Worm (Caenorhabditis elegans) whole organism, L4 larva: ENCODE data around the gene atx-3.

Experiments used
- F10B5.3 ChIP-seq: sonication (generic microtip); optimal IDR thresholded peaks from 2 replicates; lab custom pipeline; 2016; ENCODE audit warnings: mild to moderate bottlenecking, missing genetic modification characterization, missing compliant biosample characterization
- F26F4.8 ChIP-seq: fragments of 200-800 bp; sonication (Bioruptor generic); conservative IDR thresholded peaks from 2 replicates; pipeline ENCODE4 v1.3.6; 2022; ENCODE audit warnings: missing genetic modification characterization, missing compliant biosample characterization
- T20F7.1 ChIP-seq: fragments of 200-800 bp; sonication (Bioruptor generic); optimal IDR thresholded peaks from 2 replicates; lab custom pipeline; 2018; ENCODE audit warnings: mild to moderate bottlenecking, missing genetic modification characterization, missing compliant biosample characterization
- Y5F2A.4 ChIP-seq: fragments of 200-800 bp; sonication (Bioruptor generic); optimal IDR thresholded peaks from 2 replicates; lab custom pipeline; 2018; ENCODE audit warnings: mild to moderate bottlenecking, missing genetic modification characterization, missing compliant biosample characterization
- aha-1 ChIP-seq: fragments of 150-350 bp; peaks from one replicate; lab custom pipeline; 2014; ENCODE audit warnings: missing biosample characterization, missing genetic modification characterization
- ama-1 ChIP-seq: fragments of 150-350 bp; optimal IDR thresholded peaks from 2 replicates; lab custom pipeline; 2014; ENCODE audit warnings: inconsistent platforms, mixed read lengths
- attf-4 ChIP-seq: sonication (generic microtip); optimal IDR thresholded peaks from 3 replicates; lab custom pipeline; 2017; ENCODE audit warnings: missing biosample characterization, missing genetic modification characterization
- ceh-28 ChIP-seq: fragments of 150-350 bp; optimal IDR thresholded peaks from 2 replicates; lab custom pipeline; 2014; ENCODE audit warnings: missing biosample characterization, missing genetic modification reagents, missing genetic modification characterization
- ceh-44 ChIP-seq: fragments of 200-800 bp; sonication (Bioruptor generic); IDR thresholded peaks from 2 replicates; pipeline ENCODE4 v1.3.6; 2022; ENCODE audit warnings: missing genetic modification reagents, missing genetic modification characterization, missing compliant biosample characterization
- ceh-62 ChIP-seq: sonication (generic microtip); optimal IDR thresholded peaks from 2 replicates; lab custom pipeline; 2017; ENCODE audit warnings: missing biosample characterization, missing genetic modification characterization
- cey-2 ChIP-seq: sonication (generic microtip); optimal IDR thresholded peaks from 3 replicates; lab custom pipeline; 2017; ENCODE audit warnings: missing genetic modification characterization, mild to moderate bottlenecking, missing compliant biosample characterization, antibody characterized with exemption, borderline replicate concordance; ENCODE audit not compliant: insufficient read depth
- ctbp-1 ChIP-seq: fragments of 200-800 bp; sonication (Bioruptor generic); IDR thresholded peaks from 2 replicates; pipeline ENCODE4 v1.3.6; 2022; ENCODE audit warnings: missing genetic modification reagents, missing genetic modification characterization, missing compliant biosample characterization
- daf-12 ChIP-seq: fragments of 150-350 bp; optimal IDR thresholded peaks from 2 replicates; lab custom pipeline; 2014; ENCODE audit warnings: missing biosample characterization, missing genetic modification reagents, missing genetic modification characterization
- daf-16 ChIP-seq, 3 experiments: sonication (generic microtip); optimal IDR thresholded peaks; 2 replicates each; lab custom pipeline; 2016 to 2017; ENCODE audit warnings: missing genetic modification characterization in 3 of 3, missing genetic modification reagents in 3 of 3, mild to moderate bottlenecking in 2 of 3, missing compliant biosample characterization in 2 of 3, missing biosample characterization in 1 of 3, moderate library complexity in 1 of 3
- daf-8 ChIP-seq: fragments of 200-800 bp; sonication (Bioruptor generic); IDR thresholded peaks from 2 replicates; pipeline ENCODE4 v1.3.6; 2022; ENCODE audit warnings: missing genetic modification characterization, missing compliant biosample characterization
- dmd-6 ChIP-seq: fragments of 200-800 bp; sonication (Bioruptor generic); IDR thresholded peaks from 2 replicates; pipeline ENCODE4 v1.3.6; 2022; ENCODE audit warnings: missing genetic modification reagents, missing genetic modification characterization, missing compliant biosample characterization
- dmd-8 ChIP-seq: fragments of 200-800 bp; sonication (Bioruptor generic); IDR thresholded peaks from 2 replicates; pipeline ENCODE4 v1.3.6; 2022; ENCODE audit warnings: missing genetic modification characterization, missing compliant biosample characterization
- dmd-9 ChIP-seq: fragments of 200-800 bp; sonication (Bioruptor generic); IDR thresholded peaks from 2 replicates; pipeline ENCODE4 v1.3.6; 2022; ENCODE audit warnings: missing genetic modification reagents, missing genetic modification characterization, missing compliant biosample characterization
- egl-43 ChIP-seq: fragments of 200-800 bp; sonication (Bioruptor generic); IDR thresholded peaks from 2 replicates; pipeline ENCODE4 v1.3.6; 2022; ENCODE audit warnings: missing genetic modification reagents, missing genetic modification characterization, missing compliant biosample characterization
- fos-1 ChIP-seq: fragments of 150-350 bp; optimal IDR thresholded peaks from 2 replicates; lab custom pipeline; 2014; ENCODE audit warnings: missing biosample characterization, missing genetic modification characterization
- hlh-30 ChIP-seq: sonication (generic microtip); optimal IDR thresholded peaks from 2 replicates; lab custom pipeline; 2017; ENCODE audit warnings: antibody characterized with exemption, mild to moderate bottlenecking, missing genetic modification characterization, missing compliant biosample characterization; ENCODE audit not compliant: insufficient read depth
- lim-7 ChIP-seq: fragments of 200-800 bp; sonication (Bioruptor generic); IDR thresholded peaks from 2 replicates; pipeline ENCODE4 v1.3.6; 2022; ENCODE audit warnings: missing genetic modification characterization, missing compliant biosample characterization
- lin-29 ChIP-seq: fragments of 200-800 bp; sonication (Bioruptor generic); IDR thresholded peaks from 2 replicates; pipeline ENCODE4 v1.3.6; 2022; ENCODE audit warnings: missing genetic modification reagents, missing genetic modification characterization, missing compliant biosample characterization
- lsy-2 ChIP-seq, 2 experiments: fragments of 150-350 bp in 1 of 2; sonication (generic microtip) in 1 of 2; optimal IDR thresholded peaks; 2 replicates each; lab custom pipeline; 2014 to 2017; ENCODE audit warnings: missing biosample characterization in 2 of 2, missing genetic modification characterization in 2 of 2
- madf-5 ChIP-seq, 2 experiments: fragments of 200-800 bp; sonication (Bioruptor generic); IDR thresholded peaks; 2 replicates each; pipeline ENCODE4 v1.3.6; 2022; ENCODE audit warnings: missing compliant biosample characterization in 2 of 2, missing genetic modification characterization in 2 of 2
- madf-9 ChIP-seq: fragments of 200-800 bp; sonication (Bioruptor generic); conservative IDR thresholded peaks from 2 replicates; pipeline ENCODE4 v1.3.6; 2022; ENCODE audit warnings: missing genetic modification reagents, missing genetic modification characterization, missing compliant biosample characterization
- mdt-29 ChIP-seq: fragments of 200-800 bp; sonication (Bioruptor generic); IDR thresholded peaks from 2 replicates; pipeline ENCODE4 v1.3.6; 2022; ENCODE audit warnings: missing genetic modification reagents, missing genetic modification characterization, missing compliant biosample characterization
- mep-1 ChIP-seq: fragments of 150-350 bp; sonication (generic microtip); optimal IDR thresholded peaks from 3 replicates; lab custom pipeline; 2014; ENCODE audit warnings: missing biosample characterization, missing genetic modification characterization
- nhr-25 ChIP-seq: sonication (generic microtip); optimal IDR thresholded peaks from 2 replicates; lab custom pipeline; 2017; ENCODE audit warnings: missing genetic modification characterization, mild to moderate bottlenecking, missing compliant biosample characterization, antibody characterized with exemption, moderate library complexity, borderline replicate concordance; ENCODE audit not compliant: insufficient read depth
- nhr-28 ChIP-seq: fragments of 150-350 bp; optimal IDR thresholded peaks from 2 replicates; lab custom pipeline; 2014; ENCODE audit warnings: missing biosample characterization, missing genetic modification characterization
- nhr-48 ChIP-seq: sonication (generic microtip); optimal IDR thresholded peaks from 2 replicates; lab custom pipeline; 2016; ENCODE audit warnings: mild to moderate bottlenecking, missing genetic modification characterization, missing compliant biosample characterization
- nhr-6 ChIP-seq: fragments of 150-350 bp; optimal IDR thresholded peaks from 2 replicates; lab custom pipeline; 2014; ENCODE audit warnings: missing biosample characterization, missing genetic modification characterization
- pha-4 ChIP-seq, 2 experiments: fragments of 150-350 bp in 1 of 2; fragments of 200-800 bp in 1 of 2; sonication (Bioruptor generic) in 1 of 2; IDR thresholded peaks in 1 of 2; optimal IDR thresholded peaks in 1 of 2; 2 replicates each; pipeline versions ENCODE4 v1.3.6 to Lab custom; 2014 to 2022; ENCODE audit warnings: missing genetic modification characterization in 2 of 2, missing genetic modification reagents in 2 of 2, missing biosample characterization in 1 of 2, missing compliant biosample characterization in 1 of 2
- php-3 ChIP-seq: fragments of 200-800 bp; sonication (Bioruptor generic); IDR thresholded peaks from 2 replicates; pipeline ENCODE4 v1.3.6; 2022; ENCODE audit warnings: missing genetic modification reagents, missing genetic modification characterization, missing compliant biosample characterization
- rbr-2 ChIP-seq: sonication (generic microtip); optimal IDR thresholded peaks from 2 replicates; lab custom pipeline; 2016; ENCODE audit warnings: missing genotype, missing genetic modification characterization, missing compliant biosample characterization
- sdz-12 ChIP-seq: fragments of 200-800 bp; sonication (Bioruptor generic); optimal IDR thresholded peaks from 2 replicates; lab custom pipeline; 2018; ENCODE audit warnings: mild to moderate bottlenecking, missing genetic modification characterization, missing compliant biosample characterization
- set-16 ChIP-seq: fragments of 200-800 bp; sonication (Bioruptor generic); IDR thresholded peaks from 2 replicates; pipeline ENCODE4 v1.3.6; 2022; ENCODE audit warnings: missing genetic modification reagents, missing genetic modification characterization, missing compliant biosample characterization
- snpc-1.2 ChIP-seq: fragments of 200-800 bp; sonication (Bioruptor generic); IDR thresholded peaks from 2 replicates; pipeline ENCODE4 v1.3.6; 2022; ENCODE audit warnings: missing genetic modification reagents, missing genetic modification characterization, missing compliant biosample characterization
- tra-1 ChIP-seq: fragments of 200-800 bp; sonication (Bioruptor generic); IDR thresholded peaks from 2 replicates; pipeline ENCODE4 v1.3.6; 2022; ENCODE audit warnings: missing genetic modification reagents, missing genetic modification characterization, missing compliant biosample characterization
- unc-130 ChIP-seq: sonication (generic microtip); optimal IDR thresholded peaks from 2 replicates; lab custom pipeline; 2016; ENCODE audit warnings: missing genetic modification reagents, missing genetic modification characterization, missing compliant biosample characterization
- vab-7 ChIP-seq: fragments of 200-800 bp; sonication (Bioruptor generic); IDR thresholded peaks from 2 replicates; pipeline ENCODE4 v1.3.6; 2022; ENCODE audit warnings: missing genetic modification reagents, missing genetic modification characterization, missing compliant biosample characterization
- zip-11 ChIP-seq: fragments of 200-800 bp; sonication (Bioruptor generic); IDR thresholded peaks from 2 replicates; pipeline ENCODE4 v1.3.6; 2022; ENCODE audit warnings: missing genetic modification characterization, missing compliant biosample characterization

Gene atx-3

DNA sequence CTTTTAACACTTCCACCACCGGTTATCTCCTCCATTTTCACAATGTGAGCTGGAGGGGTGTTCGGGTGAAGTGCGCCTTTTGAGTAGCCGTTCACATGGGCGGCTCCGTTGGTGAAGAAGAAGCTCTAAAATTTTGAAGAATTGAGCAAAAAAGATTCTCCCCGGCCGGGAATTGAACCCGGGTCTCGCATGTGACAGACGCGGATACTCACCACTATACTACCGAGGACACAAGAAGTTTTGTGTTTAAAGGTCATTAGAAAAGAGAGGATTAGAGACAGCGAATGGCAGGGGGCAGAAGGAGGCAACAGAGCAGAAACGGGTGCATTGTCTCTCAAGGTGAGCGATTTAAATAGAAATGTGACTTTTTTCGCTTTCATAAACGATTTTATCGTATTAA, 25.6 kb downstream of the atx-3 start (continued):
- no peak for TF ChIP-seq ceh-28 (tag; lab: Kevin White, UChicago)
- TF ChIP-seq attf-4 (tag; lab: Kevin White, UChicago), result no peak
- no peak for TF ChIP-seq nhr-25
- peak; percentile 90 for TF ChIP-seq hlh-30 (tag; lab: Kevin White, UChicago)
- TF ChIP-seq ceh-62 (tag; lab: Kevin White, UChicago), result no peak
- TF ChIP-seq set-16 (GFP tag; lab: Robert Waterston, UW), result 0 out of 2 replicates have a peak, but pooled peaks have one; percentile 33
- peak; percentile 81 for TF ChIP-seq tra-1
- peak; percentile 89 for TF ChIP-seq lim-7 (GFP tag; lab: Robert Waterston, UW)
- TF ChIP-seq F10B5.3, result no peak
- TF ChIP-seq zip-11 (GFP tag; lab: Robert Waterston, UW), result peak; percentile 41; the same call in 1 of the 2 replicates
- peak; percentile 40; the same call in 1 of the 2 replicates for TF ChIP-seq dmd-6
- TF ChIP-seq snpc-1.2 (GFP tag; lab: Robert Waterston, UW), result peak; percentile 66; the same call in 1 of the 2 replicates
- TF ChIP-seq mep-1 (tag; lab: Kevin White, UChicago), result peak; percentile 67
- no peak for TF ChIP-seq daf-12 (tag; lab: Kevin White, UChicago)
- peak; percentile 91 for TF ChIP-seq dmd-8 (GFP tag; lab: Robert Waterston, UW)
- no peak for TF ChIP-seq cey-2 (tag; lab: Kevin White, UChicago)
- TF ChIP-seq madf-5 (GFP tag; IDR thresholded peaks at IDR 0.05; lab: Robert Waterston, UW), result peak; percentile 51 to 73; a peak in 1 of 4 replicates
- no peak for TF ChIP-seq T20F7.1 (GFP tag; lab: Kevin White, UChicago)
- peak; percentile 25 for TF ChIP-seq nhr-48 (tag; lab: Kevin White, UChicago)
- peak; percentile 25 for TF ChIP-seq nhr-6
- TF ChIP-seq ctbp-1 (GFP tag; lab: Robert Waterston, UW), result 0 out of 2 replicates have a peak, but pooled peaks have one; percentile 26
- 0 out of 2 replicates have a peak, but pooled peaks have one; percentile 40 for TF ChIP-seq daf-8 (GFP tag; lab: Robert Waterston, UW)
- TF ChIP-seq dmd-9 (GFP tag; lab: Robert Waterston, UW), result 0 out of 2 replicates have a peak, but pooled peaks have one; percentile 32
- TF ChIP-seq madf-9 (GFP tag; lab: Robert Waterston, UW), result peak; percentile 82
- peak; percentile 90 for TF ChIP-seq pha-4 (GFP tag; IDR thresholded peaks at IDR 0.05; lab: Robert Waterston, UW)
- no peak for TF ChIP-seq pha-4 (tag; optimal IDR thresholded peaks at IDR 0.05; lab: Kevin White, UChicago)
- peak; percentile 52 for TF ChIP-seq unc-130
- peak in 1 of 2 experiments; percentile 27 for TF ChIP-seq lsy-2 (tag; optimal IDR thresholded peaks at IDR 0.05; lab: Kevin White, UChicago)
- peak; percentile 60 for TF ChIP-seq php-3
- peak; percentile 45 for TF ChIP-seq rbr-2 (tag; lab: Kevin White, UChicago)
- peak; percentile 98 for TF ChIP-seq aha-1 (tag; lab: Kevin White, UChicago)
- TF ChIP-seq ama-1 (lab: Kevin White, UChicago), result no peak
- no peak for TF ChIP-seq fos-1
- peak; percentile 73 for TF ChIP-seq sdz-12
- TF ChIP-seq F26F4.8 (GFP tag; lab: Robert Waterston, UW), result peak; percentile 87
- peak; percentile 76 for TF ChIP-seq mdt-29 (GFP tag; lab: Robert Waterston, UW)
- TF ChIP-seq nhr-28 (tag; lab: Kevin White, UChicago), result peak; percentile 9
- peak; percentile 47 for TF ChIP-seq Y5F2A.4
- TF ChIP-seq egl-43 (GFP tag; lab: Robert Waterston, UW), result peak; percentile 95
- peak; percentile 69; the same call in 1 of the 2 replicates for TF ChIP-seq vab-7 (GFP tag; lab: Robert Waterston, UW)
- 0 out of 2 replicates have a peak, but pooled peaks have one; percentile 29 for TF ChIP-seq ceh-44 (GFP tag; lab: Robert Waterston, UW)
- peak; percentile 60; the same call in 1 of the 2 replicates for TF ChIP-seq lin-29 (GFP tag; lab: Robert Waterston, UW)
- peak in 1 of 2 experiments; percentile 28 for TF ChIP-seq daf-16 (GFP tag; optimal IDR thresholded peaks at IDR 0.05; lab: Kevin White, UChicago)
- peak; percentile 32 for TF ChIP-seq daf-16 (tag; optimal IDR thresholded peaks at IDR 0.05; lab: Kevin White, UChicago)
